Worm (Caenorhabditis elegans): ENCODE results near the gene C24H11.2.
A peak's percentile ranks its signal among the peaks of the same experiment; 100 is the strongest.

The C24H11.2 gene

DNA sequence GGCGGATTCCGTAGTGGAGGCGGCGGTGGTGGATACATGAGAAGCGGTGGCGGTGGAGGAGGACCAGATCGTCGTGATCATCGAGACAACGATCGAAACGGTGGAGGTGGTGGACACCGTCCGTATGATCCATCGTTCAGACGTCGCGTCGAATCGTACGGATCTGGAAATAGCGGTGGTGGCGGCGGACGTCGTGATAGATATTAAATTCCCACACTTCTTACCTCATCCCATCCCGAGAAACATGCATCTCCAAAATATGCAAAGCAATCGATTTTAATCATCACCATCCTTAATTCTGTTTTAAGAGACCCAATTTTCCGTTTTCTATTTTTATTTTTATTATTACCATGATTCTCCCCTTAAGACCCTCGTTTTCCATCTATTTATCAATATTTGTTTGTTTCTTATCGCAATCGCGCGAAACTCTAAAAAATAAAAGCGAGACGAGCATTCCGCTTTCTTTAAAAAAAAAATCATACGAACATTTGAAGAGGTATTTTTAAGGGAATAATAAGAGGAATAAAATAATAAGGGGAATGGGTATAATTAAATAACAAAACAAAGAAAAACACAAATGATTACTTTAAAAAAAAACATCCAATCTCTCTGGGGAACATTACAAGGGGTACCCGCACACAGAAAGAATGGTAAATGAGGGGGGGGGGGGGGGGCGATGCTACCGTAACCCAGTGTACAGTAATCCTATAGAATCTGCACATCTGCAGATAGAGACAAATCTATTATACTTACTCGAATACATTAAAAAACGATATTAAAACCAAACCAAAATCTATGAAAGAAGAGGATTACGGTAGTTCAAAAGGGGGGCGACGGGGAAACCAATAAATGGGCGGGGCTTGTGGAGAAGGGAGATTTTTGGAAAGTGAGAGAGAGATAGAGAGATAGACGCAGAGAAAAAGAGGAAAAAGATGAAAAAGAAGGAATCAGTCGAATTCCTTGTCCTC, 38.7 kb upstream of the C24H11.2 start (continued):
- TF ChIP-seq nhr-77 (tag; optimal IDR thresholded peaks at IDR 0.05), result peak; percentile 11
- TF ChIP-seq lin-29 (GFP tag; IDR thresholded peaks at IDR 0.05), result no peak
- peak; percentile 4 for TF ChIP-seq unc-130 (GFP tag; optimal IDR thresholded peaks at IDR 0.05)
- TF ChIP-seq arid-1 (GFP tag; conservative IDR thresholded peaks at IDR 0.05), result peak; percentile 48; the same call in 1 of the 2 replicates
- TF ChIP-seq aly-2 (tag; optimal IDR thresholded peaks at IDR 0.05), result peak; percentile 34
- TF ChIP-seq ceh-44 (GFP tag; IDR thresholded peaks at IDR 0.05), result no peak
- TF ChIP-seq lir-3 (tag; optimal IDR thresholded peaks at IDR 0.05), result no peak
- peak; percentile 53 for TF ChIP-seq lin-38 (GFP tag; IDR thresholded peaks at IDR 0.05)
- TF ChIP-seq nhr-41 (GFP tag; IDR thresholded peaks at IDR 0.05), result no peak

- peak; percentile 7; the same call in 1 of the 2 replicates for TF ChIP-seq snpc-1.2 (GFP tag; IDR thresholded peaks at IDR 0.05)
- TF ChIP-seq hif-1 (tag; optimal IDR thresholded peaks at IDR 0.05), result no peak
- TF ChIP-seq attf-4 (tag; optimal IDR thresholded peaks at IDR 0.05), result no peak
- peak; percentile 13 for TF ChIP-seq gei-8 (GFP tag; optimal IDR thresholded peaks at IDR 0.05)
- no peak for TF ChIP-seq F37D6.2 (tag; optimal IDR thresholded peaks at IDR 0.05)
- TF ChIP-seq aha-1 (tag), result peak; percentile 24
- TF ChIP-seq mdl-1 (tag; optimal IDR thresholded peaks at IDR 0.05), result no peak
- TF ChIP-seq spr-1 (tag; optimal IDR thresholded peaks at IDR 0.05), result no peak
- TF ChIP-seq set-16 (GFP tag; IDR thresholded peaks at IDR 0.05), result peak; percentile 91
- no peak for TF ChIP-seq R02D3.7 (tag; optimal IDR thresholded peaks at IDR 0.05)
- TF ChIP-seq tra-1 (GFP tag; IDR thresholded peaks at IDR 0.05), result no peak
- no peak for TF ChIP-seq lsy-2 (tag; optimal IDR thresholded peaks at IDR 0.05)
- TF ChIP-seq skn-1 (tag; optimal IDR thresholded peaks at IDR 0.05), result no peak
- no peak for TF ChIP-seq Y48G9A.11 (GFP tag; IDR thresholded peaks at IDR 0.05)
- TF ChIP-seq mxl-3 (GFP tag; optimal IDR thresholded peaks at IDR 0.05), result no peak
- no peak for TF ChIP-seq nhr-48 (tag; optimal IDR thresholded peaks at IDR 0.05)
These were observed 37.5 kb upstream of the C24H11.2 start for ce11 chrIII:11829585-11830195.

DNA sequence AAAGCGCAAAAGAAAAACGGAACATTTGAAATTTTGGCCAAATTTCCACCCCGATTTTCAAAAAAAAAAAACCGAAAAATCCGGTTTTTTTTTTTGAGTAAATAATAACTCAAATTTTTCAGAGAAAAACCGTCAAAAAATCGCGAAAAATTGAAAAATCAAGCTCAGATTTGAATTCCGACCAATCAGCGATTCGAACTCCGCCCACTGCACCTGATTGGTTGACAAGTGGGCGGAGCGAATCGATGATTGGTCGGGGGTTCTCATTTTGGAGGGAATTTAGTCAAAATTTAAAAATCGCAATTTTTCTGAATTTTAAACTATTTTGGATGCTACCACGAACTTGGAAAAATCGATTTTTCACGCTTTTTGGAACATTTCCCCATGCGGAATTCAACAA, 36.9 kb upstream of the C24H11.2 start:
- TF ChIP-seq daf-19 (GFP tag; conservative IDR thresholded peaks at IDR 0.05), result no peak
- TF ChIP-seq spr-3 (GFP tag; optimal IDR thresholded peaks at IDR 0.05), result no peak
- TF ChIP-seq daf-12 (tag; optimal IDR thresholded peaks at IDR 0.05), result no peak
- TF ChIP-seq zfp-2 (tag; optimal IDR thresholded peaks at IDR 0.05), result no peak
- no peak for TF ChIP-seq Y105C5A.15 (GFP tag; IDR thresholded peaks at IDR 0.05)
- TF ChIP-seq ctbp-1 (GFP tag; IDR thresholded peaks at IDR 0.05), result no peak
- no peak for TF ChIP-seq mes-2 (tag; optimal IDR thresholded peaks at IDR 0.05; ENCODE audit: poor library complexity, severe bottlenecking)
- no peak for TF ChIP-seq T20F7.1 (GFP tag; optimal IDR thresholded peaks at IDR 0.05)
- no peak for TF ChIP-seq lin-29 (GFP tag; IDR thresholded peaks at IDR 0.05)
- no peak for TF ChIP-seq nhr-11 (tag; optimal IDR thresholded peaks at IDR 0.05)
- no peak for TF ChIP-seq ZK337.2 (GFP tag; IDR thresholded peaks at IDR 0.05)
- TF ChIP-seq lir-3 (tag; optimal IDR thresholded peaks at IDR 0.05), result no peak
- TF ChIP-seq nhr-48 (tag; optimal IDR thresholded peaks at IDR 0.05), result no peak
- no peak for TF ChIP-seq unc-130 (GFP tag; optimal IDR thresholded peaks at IDR 0.05)
- TF ChIP-seq hlh-30 (tag; optimal IDR thresholded peaks at IDR 0.05; ENCODE audit: insufficient read depth), result no peak
- TF ChIP-seq lin-39 (tag; optimal IDR thresholded peaks at IDR 0.05), result no peak
- no peak for TF ChIP-seq dmd-6 (GFP tag; IDR thresholded peaks at IDR 0.05)

Data from whole organism, L4 larva.